Fruit fly (Drosophila melanogaster): ENCODE measurements around the gene RpS27.

RpS27 gene

DNA sequence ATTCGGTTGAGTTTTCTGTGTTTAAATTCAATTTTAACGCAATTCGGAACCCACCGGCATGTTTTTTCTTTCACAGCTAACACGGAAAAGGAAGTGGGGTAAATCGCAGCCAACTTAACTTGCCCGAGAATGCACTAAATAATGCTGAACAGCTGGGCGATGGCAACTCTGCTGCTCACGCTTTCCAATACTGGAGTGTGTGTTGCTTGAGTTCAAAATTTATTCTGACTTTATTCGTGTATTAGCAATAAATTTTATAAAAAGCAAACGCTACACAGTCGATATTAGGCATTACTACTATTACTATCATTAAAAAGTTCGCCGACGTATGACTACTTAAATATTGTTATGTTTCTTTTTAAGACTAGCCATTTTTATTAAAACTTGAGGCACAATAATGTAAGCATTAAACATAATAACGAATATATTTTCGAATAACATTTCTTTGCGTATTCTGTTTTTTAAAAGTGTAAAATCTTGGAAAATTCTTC is at the start of gene RpS27, which contains the start of gene Nup37:
Gene RpS27, minus strand, starts transcription at position 136 of the 491 bp plus-strand sequence.
Gene Nup37, plus strand, starts transcription at position 280 of the 491 bp plus-strand sequence.
- TF ChIP-seq pad (GFP tag; optimal IDR thresholded peaks at IDR 0.05) (peak; percentile 95), toe (GFP tag; optimal IDR thresholded peaks at IDR 0.05) (peak; percentile 98), CG14711 (tag; optimal IDR thresholded peaks at IDR 0.05) (peak; percentile 97), Hr96 (GFP tag; optimal IDR thresholded peaks at IDR 0.05) (peak; percentile 99), CG7045 (GFP tag; optimal IDR thresholded peaks at IDR 0.05) (peak; percentile 98), CG7101 (tag; optimal IDR thresholded peaks at IDR 0.05) (peak; percentile 99), CG11617 (GFP tag; optimal IDR thresholded peaks at IDR 0.05) (peak; percentile 99), Clk (GFP tag; optimal IDR thresholded peaks at IDR 0.05) (peak; percentile 95), CG12768 (GFP tag; optimal IDR thresholded peaks at IDR 0.05) (peak; percentile 98), tj (GFP tag; optimal IDR thresholded peaks at IDR 0.05) (peak; percentile 85), CG33017 (tag; optimal IDR thresholded peaks at IDR 0.05) (peak; percentile 94), Crg-1 (GFP tag; optimal IDR thresholded peaks at IDR 0.05) (peak; percentile 100), Mnt (GFP tag; optimal IDR thresholded peaks at IDR 0.05) (peak; percentile 98), kay (GFP tag; ENCODE audit: borderline replicate concordance) (peak; percentile 86), CG1620 (GFP tag; optimal IDR thresholded peaks at IDR 0.05) (peak; percentile 100), cic (GFP tag; optimal IDR thresholded peaks at IDR 0.05) (peak; percentile 93), cnc (optimal IDR thresholded peaks at IDR 0.05) (no peak), CG5204 (GFP tag; optimal IDR thresholded peaks at IDR 0.05) (peak; percentile 97), ovo (GFP tag; optimal IDR thresholded peaks at IDR 0.05) (peak; percentile 100), bab1 (GFP tag; optimal IDR thresholded peaks at IDR 0.05) (peak; percentile 96)

DNA sequence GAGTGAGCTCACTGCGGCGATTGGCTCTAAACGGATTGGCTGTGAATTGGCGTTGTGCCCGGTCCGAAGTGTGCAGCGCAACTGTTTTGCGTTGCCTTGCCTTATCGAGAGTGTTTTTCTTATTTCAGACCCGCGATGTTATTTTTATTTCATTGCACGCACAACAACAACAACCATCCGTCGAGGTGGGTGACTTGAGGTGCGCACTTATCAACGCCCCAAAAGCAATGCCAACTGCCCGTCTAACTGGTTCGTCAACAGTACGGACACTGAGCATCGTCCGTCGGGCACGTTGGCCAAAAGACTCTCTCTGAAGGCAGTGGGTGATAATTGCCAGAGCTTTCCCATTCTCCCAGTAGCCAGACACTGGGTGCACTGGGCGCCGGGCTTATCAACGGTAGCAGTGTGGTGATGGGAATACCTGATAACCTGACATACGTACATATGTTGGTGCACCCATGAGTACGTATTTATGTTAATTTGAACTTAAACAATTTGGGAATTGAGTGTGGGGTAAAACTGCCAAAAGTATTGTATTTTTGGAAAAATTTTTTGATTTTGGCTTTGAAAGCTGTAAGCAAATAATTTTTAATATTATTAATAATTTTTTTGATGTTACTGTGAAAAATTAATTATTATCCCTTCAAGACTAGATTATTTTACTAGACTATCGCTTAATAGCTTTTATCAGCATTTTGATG is 48.2 kb upstream of the RpS27 start, which contains the start of gene CG31102:
Gene CG31102, minus strand, starts transcription at position 275 of the 701 bp plus-strand sequence.
- peak; percentile 53 for TF ChIP-seq CG33017 (tag; optimal IDR thresholded peaks at IDR 0.05)
- TF ChIP-seq CG12768 (GFP tag; optimal IDR thresholded peaks at IDR 0.05), result peak; percentile 52
- peak; percentile 75 for TF ChIP-seq kay (GFP tag; ENCODE audit: borderline replicate concordance)
- peak; percentile 31 for TF ChIP-seq toe (GFP tag; optimal IDR thresholded peaks at IDR 0.05)
- TF ChIP-seq cic (GFP tag; optimal IDR thresholded peaks at IDR 0.05), result peak; percentile 91
- no peak for TF ChIP-seq pad (GFP tag; optimal IDR thresholded peaks at IDR 0.05)
- peak; percentile 85 for TF ChIP-seq Mnt (GFP tag; optimal IDR thresholded peaks at IDR 0.05)
- TF ChIP-seq CG7101 (tag; optimal IDR thresholded peaks at IDR 0.05), result no peak
- TF ChIP-seq CG1620 (GFP tag; optimal IDR thresholded peaks at IDR 0.05), result no peak
- TF ChIP-seq CG5204 (GFP tag; optimal IDR thresholded peaks at IDR 0.05), result no peak
- no peak for TF ChIP-seq bab1 (GFP tag; optimal IDR thresholded peaks at IDR 0.05)
- peak; percentile 73 for TF ChIP-seq Hr96 (GFP tag; optimal IDR thresholded peaks at IDR 0.05)
- TF ChIP-seq CG7045 (GFP tag; optimal IDR thresholded peaks at IDR 0.05), result no peak
- TF ChIP-seq cnc (optimal IDR thresholded peaks at IDR 0.05), result no peak

DNA sequence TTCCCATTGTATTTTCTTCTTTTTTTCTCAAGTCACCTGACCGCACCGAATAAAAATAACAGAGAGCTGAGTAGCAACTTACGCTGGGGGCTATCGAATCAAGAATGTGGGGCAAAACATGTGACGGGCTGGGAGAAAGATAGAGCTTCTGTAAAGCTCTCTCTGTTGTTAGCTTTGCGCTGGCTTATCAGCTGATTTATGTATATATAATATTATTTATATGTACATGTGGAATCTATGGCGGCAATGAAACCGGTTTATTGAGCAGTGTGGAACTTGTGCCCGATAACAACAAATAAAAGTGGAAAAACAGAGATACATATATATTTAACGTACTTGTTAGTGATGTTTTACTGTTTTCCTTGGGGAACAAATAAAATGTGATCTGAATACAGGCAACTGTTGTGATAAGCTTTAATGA is 45.6 kb upstream of the RpS27 start, which contains the start of gene CG31098:
Gene CG31098, minus strand, starts transcription at position 114 of the 421 bp plus-strand sequence.
- TF ChIP-seq Crg-1 (GFP tag; optimal IDR thresholded peaks at IDR 0.05), result no peak
- peak; percentile 29 for TF ChIP-seq CG14711 (tag; optimal IDR thresholded peaks at IDR 0.05)
- peak; percentile 83 for TF ChIP-seq CG33017 (tag; optimal IDR thresholded peaks at IDR 0.05)
- peak in 1 of 2 experiments; percentile 57 for TF ChIP-seq cnc (optimal IDR thresholded peaks at IDR 0.05)
- TF ChIP-seq CG12768 (GFP tag; optimal IDR thresholded peaks at IDR 0.05), result peak; percentile 80
- TF ChIP-seq pad (GFP tag; optimal IDR thresholded peaks at IDR 0.05), result peak; percentile 35
- peak; percentile 84 for TF ChIP-seq bab1 (GFP tag; optimal IDR thresholded peaks at IDR 0.05)
- TF ChIP-seq toe (GFP tag; optimal IDR thresholded peaks at IDR 0.05), result peak; percentile 41
- peak; percentile 90 for TF ChIP-seq Mnt (GFP tag; optimal IDR thresholded peaks at IDR 0.05)
- TF ChIP-seq kay (GFP tag; ENCODE audit: borderline replicate concordance), result peak; percentile 89
- no peak for TF ChIP-seq CG5204 (GFP tag; optimal IDR thresholded peaks at IDR 0.05)
- peak; percentile 92 for TF ChIP-seq cic (GFP tag; optimal IDR thresholded peaks at IDR 0.05)
- TF ChIP-seq tj (GFP tag; optimal IDR thresholded peaks at IDR 0.05), result peak; percentile 18
- no peak for TF ChIP-seq Hr96 (GFP tag; optimal IDR thresholded peaks at IDR 0.05)
- TF ChIP-seq CG7045 (GFP tag; optimal IDR thresholded peaks at IDR 0.05), result peak; percentile 62
- TF ChIP-seq CG7101 (tag; optimal IDR thresholded peaks at IDR 0.05), result peak; percentile 60
- peak; percentile 53 for TF ChIP-seq CG11617 (GFP tag; optimal IDR thresholded peaks at IDR 0.05)
- TF ChIP-seq CG1620 (GFP tag; optimal IDR thresholded peaks at IDR 0.05), result no peak
- no peak for TF ChIP-seq Clk (GFP tag; optimal IDR thresholded peaks at IDR 0.05)
- peak; percentile 41 for TF ChIP-seq ovo (GFP tag; optimal IDR thresholded peaks at IDR 0.05)

DNA sequence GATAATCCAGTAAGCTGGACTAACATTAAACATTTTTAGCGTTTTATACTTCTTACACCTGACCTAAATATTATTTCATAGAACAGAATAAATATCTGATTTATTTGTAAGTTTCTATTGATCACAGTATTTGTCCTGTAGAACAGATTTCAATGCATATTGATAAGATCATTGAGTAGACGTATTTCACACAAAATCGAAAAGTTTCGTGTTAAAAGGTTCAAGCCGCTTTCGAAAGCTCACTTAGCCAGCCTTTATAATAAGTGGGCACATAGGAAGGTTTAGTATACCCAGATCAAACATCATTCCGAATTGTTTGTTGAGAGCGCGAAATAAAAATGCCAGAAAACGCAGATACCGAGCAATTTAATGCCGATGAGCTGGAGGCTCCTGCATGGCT is 42.3 kb upstream of the RpS27 start, which contains the start of gene CG11893:
Gene CG11893, plus strand, starts transcription at position 301 of the 400 bp plus-strand sequence.
- TF ChIP-seq Crg-1 (GFP tag; optimal IDR thresholded peaks at IDR 0.05) (no peak), kay (GFP tag; ENCODE audit: borderline replicate concordance) (peak; percentile 37)

DNA sequence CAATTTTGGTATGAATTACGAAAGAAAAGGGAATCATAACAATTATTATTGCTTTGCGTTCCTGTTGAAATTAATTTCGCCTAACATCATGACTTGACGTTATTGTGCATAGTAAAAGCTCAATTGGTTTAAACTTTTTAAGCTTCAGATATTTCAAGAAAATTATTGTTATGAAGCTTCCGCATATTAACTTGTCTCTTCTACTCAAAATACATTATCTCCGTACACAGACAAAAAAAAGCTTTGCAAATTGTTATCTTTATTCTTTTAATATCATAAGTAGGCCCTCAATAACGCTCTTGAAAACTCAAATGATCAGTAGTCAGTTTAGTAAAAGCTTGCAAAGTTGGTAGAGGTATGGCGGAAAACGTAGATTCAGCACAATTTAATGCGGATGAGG is 39.8 kb upstream of the RpS27 start, which contains the start of gene CG13658:
Gene CG13658, plus strand, starts transcription at position 347 of the 400 bp plus-strand sequence.
- TF ChIP-seq CG7101 (tag; optimal IDR thresholded peaks at IDR 0.05) (no peak), CG7045 (GFP tag; optimal IDR thresholded peaks at IDR 0.05) (no peak), CG1620 (GFP tag; optimal IDR thresholded peaks at IDR 0.05) (no peak), cnc (optimal IDR thresholded peaks at IDR 0.05) (peak in 1 of 2 experiments; percentile 81), kay (GFP tag; ENCODE audit: borderline replicate concordance) (peak; percentile 90), tj (GFP tag; optimal IDR thresholded peaks at IDR 0.05) (no peak), CG5204 (GFP tag; optimal IDR thresholded peaks at IDR 0.05) (no peak), bab1 (GFP tag; optimal IDR thresholded peaks at IDR 0.05) (peak; percentile 14), cic (GFP tag; optimal IDR thresholded peaks at IDR 0.05) (peak; percentile 59), Clk (GFP tag; optimal IDR thresholded peaks at IDR 0.05) (no peak), Hr96 (GFP tag; optimal IDR thresholded peaks at IDR 0.05) (no peak), CG12768 (GFP tag; optimal IDR thresholded peaks at IDR 0.05) (peak; percentile 13)
